Worm (Caenorhabditis elegans): Measurements from ENCODE around the gene W09H1.1.

DNA sequence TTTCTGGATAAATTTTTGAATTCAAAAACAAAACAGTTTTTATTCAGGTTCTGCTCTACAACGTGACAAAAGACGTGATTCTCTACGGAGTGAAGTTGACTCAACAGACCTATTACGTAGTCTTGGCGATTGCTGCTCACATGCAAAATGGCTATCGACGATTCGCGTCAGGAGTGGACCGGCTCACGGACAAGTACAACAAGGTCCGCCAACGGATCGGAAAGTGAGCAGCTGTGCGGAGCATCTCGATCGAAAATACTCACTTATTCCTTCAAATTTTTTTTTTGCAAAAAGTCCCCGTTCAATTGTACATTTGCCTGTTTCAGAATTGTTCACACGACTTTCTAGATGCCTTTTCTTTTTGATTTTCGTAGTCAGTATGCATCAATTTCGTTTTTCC lies 21.5 kb downstream of the W09H1.1 start:
- no peak for TF ChIP-seq mxl-3 (GFP tag; optimal IDR thresholded peaks at IDR 0.05)
- TF ChIP-seq aha-1 (tag), result peak; percentile 43
- TF ChIP-seq pha-4 (GFP tag; IDR thresholded peaks at IDR 0.05), result no peak
- no peak for TF ChIP-seq pha-4 (tag; optimal IDR thresholded peaks at IDR 0.05)
- no peak for TF ChIP-seq mdl-1 (tag; optimal IDR thresholded peaks at IDR 0.05)
- TF ChIP-seq nhr-237 (tag; optimal IDR thresholded peaks at IDR 0.05), result no peak
- TF ChIP-seq lin-13 (GFP tag; optimal IDR thresholded peaks at IDR 0.05), result no peak
- no peak for TF ChIP-seq lin-39 (tag; optimal IDR thresholded peaks at IDR 0.05)
